Worm (Caenorhabditis elegans): Measurements from ENCODE around the gene F46B6.5.

DNA sequence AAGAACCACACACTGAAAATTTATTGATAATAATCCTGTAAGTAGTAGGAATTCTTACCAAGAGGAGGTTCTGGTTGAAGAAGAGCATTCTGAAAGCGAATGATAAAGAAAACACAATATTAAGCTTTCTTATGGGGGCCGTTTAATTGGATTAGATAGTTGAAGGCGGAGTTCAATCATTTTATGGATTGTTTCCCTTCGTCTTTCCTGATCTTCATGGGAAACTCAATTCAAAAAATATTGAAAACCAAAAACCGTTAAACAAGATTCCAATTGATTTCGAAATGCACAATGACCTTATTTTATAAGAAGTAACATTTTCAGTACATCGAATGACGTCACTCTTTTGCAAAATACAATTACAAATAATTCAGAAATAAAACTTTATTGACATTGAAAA is 16.2 kb upstream of the F46B6.5 start, which contains the start of gene F46B6.13:
- TF ChIP-seq unc-55 (GFP tag; optimal IDR thresholded peaks at IDR 0.05) = no peak
- TF ChIP-seq ceh-9 (tag; optimal IDR thresholded peaks at IDR 0.05) = no peak
- no peak for TF ChIP-seq K02D7.2 (tag; optimal IDR thresholded peaks at IDR 0.05)
- TF ChIP-seq unc-86 (tag; optimal IDR thresholded peaks at IDR 0.05) = no peak

All from whole organism, late embryonic.